Worm (Caenorhabditis elegans) whole organism, L3 larva: Measurements from ENCODE around the gene dpf-2.

Source experiments
- daf-12 ChIP-seq: fragments of 150-350 bp; optimal IDR thresholded peaks from 2 replicates; lab custom pipeline; 2014; ENCODE audit warnings: missing biosample characterization, missing genetic modification reagents, missing genetic modification characterization
- nhr-11 ChIP-seq: fragments of 150-350 bp; optimal IDR thresholded peaks from 2 replicates; lab custom pipeline; 2014; ENCODE audit warnings: missing biosample characterization, missing genetic modification characterization
- skn-1 ChIP-seq: fragments of 150-350 bp; optimal IDR thresholded peaks from 2 replicates; lab custom pipeline; 2014; ENCODE audit warnings: missing biosample characterization, missing genetic modification characterization

ce11 chrX:14877691-14878090, 46.1 kb downstream of the dpf-2 start:
- TF ChIP-seq daf-12 = no peak
- no peak for TF ChIP-seq nhr-11 (tag; lab: Kevin White, UChicago)
- TF ChIP-seq skn-1 (tag; lab: Kevin White, UChicago) = no peak
